Fruit fly (Drosophila melanogaster) whole organism, wandering third instar larva: Measurements from ENCODE around the gene CG44476.
A peak's percentile ranks its signal among the peaks of the same experiment; 100 is the strongest.

ENCODE experiments used
- Abd-B ChIP-seq: fragments of >200 bp; optimal IDR thresholded peaks from 2 replicates; lab custom pipeline; 2017; ENCODE audit warnings: missing biosample characterization, missing genetic modification characterization
- CG32264 ChIP-seq: fragments of 200-800 bp; sonication (Bioruptor generic); optimal IDR thresholded peaks from 2 replicates; lab custom pipeline; 2016; ENCODE audit warnings: missing biosample characterization, missing genetic modification characterization
- Myc ChIP-seq: fragments of >200 bp; optimal IDR thresholded peaks from 2 replicates; lab custom pipeline; 2017
- OdsH ChIP-seq: fragments of 200-800 bp; sonication (Bioruptor generic); optimal IDR thresholded peaks from 2 replicates; lab custom pipeline; 2016; ENCODE audit warnings: missing biosample characterization, mild to moderate bottlenecking, missing genetic modification characterization
- br ChIP-seq: fragments of 200-800 bp; sonication (Bioruptor generic); optimal IDR thresholded peaks from 2 replicates; lab custom pipeline; 2016; ENCODE audit warnings: missing biosample characterization, missing genetic modification characterization
- dsf ChIP-seq: sonication (Bioruptor generic); optimal IDR thresholded peaks from 2 replicates; lab custom pipeline; 2016; ENCODE audit warnings: missing biosample characterization, missing genetic modification characterization, borderline replicate concordance
- foxo ChIP-seq, 2 experiments: fragments of 200-800 bp; sonication (Bioruptor generic); optimal IDR thresholded peaks; 2 replicates in 1 of 2; 3 replicates in 1 of 2; lab custom pipeline; 2016 to 2017; ENCODE audit warnings: missing biosample characterization in 2 of 2, missing genetic modification characterization in 2 of 2
- fru ChIP-seq: fragments of 200-800 bp; sonication (Bioruptor generic); optimal IDR thresholded peaks from 3 replicates; lab custom pipeline; 2016; ENCODE audit warnings: missing biosample characterization, mild to moderate bottlenecking, missing genetic modification characterization
- pan ChIP-seq: fragments of >200 bp; optimal IDR thresholded peaks from 2 replicates; lab custom pipeline; 2017
- psq ChIP-seq: fragments of 200-800 bp; sonication (Bioruptor generic); optimal IDR thresholded peaks from 3 replicates; lab custom pipeline; 2017; ENCODE audit warnings: missing biosample characterization, mild to moderate bottlenecking, missing genetic modification characterization, moderate library complexity
- rgr ChIP-seq: fragments of 200-800 bp; sonication (Bioruptor generic); optimal IDR thresholded peaks from 3 replicates; lab custom pipeline; 2016; ENCODE audit warnings: missing biosample characterization, mild to moderate bottlenecking, missing genetic modification characterization
- sv ChIP-seq: fragments of 200-800 bp; sonication (Bioruptor generic); optimal IDR thresholded peaks from 3 replicates; lab custom pipeline; 2016; ENCODE audit warnings: missing biosample characterization, missing genetic modification characterization
- usp ChIP-seq: fragments of >200 bp; optimal IDR thresholded peaks from 2 replicates; lab custom pipeline; 2017; ENCODE audit warnings: missing biosample characterization, missing genetic modification characterization

DNA sequence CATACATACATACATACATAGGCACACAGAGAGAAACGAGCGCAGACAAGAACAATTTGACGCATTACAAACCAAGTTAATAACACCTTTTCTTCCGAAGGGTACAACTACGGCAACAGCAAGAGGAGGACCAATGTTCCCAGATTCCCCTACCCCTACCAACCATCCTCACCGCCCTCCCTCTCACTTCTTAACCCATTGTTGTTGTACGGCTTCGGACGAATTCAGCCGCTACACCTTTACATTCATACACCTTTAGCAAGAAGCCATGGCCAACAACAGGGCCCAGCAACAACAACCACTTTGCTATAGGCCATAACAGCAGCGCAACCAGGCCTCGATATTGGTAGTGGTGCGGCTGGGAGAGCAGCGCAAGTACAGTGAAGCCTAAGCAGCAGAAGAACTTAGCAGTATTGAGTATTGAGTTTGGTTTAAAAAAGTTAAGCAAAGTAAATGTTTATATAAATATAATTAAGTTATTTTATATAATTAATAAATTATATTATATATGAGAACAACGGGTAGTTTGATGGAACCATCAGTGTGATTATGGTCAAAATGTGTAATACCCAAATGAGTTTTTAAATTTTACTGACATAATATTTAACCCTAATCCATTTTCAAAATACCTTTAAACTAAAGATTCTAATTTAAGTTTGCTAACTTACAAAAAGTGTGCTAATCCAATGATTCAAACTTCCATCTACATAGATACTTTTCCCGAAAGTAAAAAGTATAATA lies 37.6 kb upstream of the CG44476 start:
- TF ChIP-seq Abd-B = no peak
- no peak for TF ChIP-seq usp (GFP tag; lab: Kevin White, UChicago)
- TF ChIP-seq OdsH (GFP tag; lab: Kevin White, UChicago) = peak; percentile 63
- peak; percentile 81 for TF ChIP-seq fru (GFP tag; lab: Kevin White, UChicago)
- peak; percentile 35 for TF ChIP-seq sv (GFP tag; lab: Kevin White, UChicago)
- peak; percentile 42 for TF ChIP-seq rgr
- no peak for TF ChIP-seq Myc (lab: Kevin White, UChicago)
- peak; percentile 34 for TF ChIP-seq psq
- peak; percentile 58 for TF ChIP-seq br (GFP tag; lab: Kevin White, UChicago)
- TF ChIP-seq dsf (GFP tag; lab: Kevin White, UChicago) = no peak
- peak in 1 of 2 experiments; percentile 70 for TF ChIP-seq foxo (GFP tag; optimal IDR thresholded peaks at IDR 0.05; lab: Kevin White, UChicago)
- TF ChIP-seq pan (lab: Kevin White, UChicago) = no peak
- TF ChIP-seq CG32264 (GFP tag; lab: Kevin White, UChicago) = peak; percentile 44
